Worm (Caenorhabditis elegans): Measurements from ENCODE around the gene srz-29.

- TF ChIP-seq klf-2 (GFP tag; conservative IDR thresholded peaks at IDR 0.05) (no peak), flt-1 (GFP tag; IDR thresholded peaks at IDR 0.05) (no peak), cog-1 (tag; optimal IDR thresholded peaks at IDR 0.05) (no peak), med-1 (GFP tag; optimal IDR thresholded peaks at IDR 0.05; ENCODE audit: insufficient read depth) (no peak), tab-1 (GFP tag; IDR thresholded peaks at IDR 0.05) (no peak), T22C8.4 (GFP tag; IDR thresholded peaks at IDR 0.05) (no peak)
These were observed 6.7 kb downstream of the srz-29 start, which contains the start of gene ugt-22 for ce11 chrIV:13639027-13639426.

Data from whole organism, midembryonic.